Fruit fly (Drosophila melanogaster): Measurements from ENCODE around the gene eIF3h.

DNA sequence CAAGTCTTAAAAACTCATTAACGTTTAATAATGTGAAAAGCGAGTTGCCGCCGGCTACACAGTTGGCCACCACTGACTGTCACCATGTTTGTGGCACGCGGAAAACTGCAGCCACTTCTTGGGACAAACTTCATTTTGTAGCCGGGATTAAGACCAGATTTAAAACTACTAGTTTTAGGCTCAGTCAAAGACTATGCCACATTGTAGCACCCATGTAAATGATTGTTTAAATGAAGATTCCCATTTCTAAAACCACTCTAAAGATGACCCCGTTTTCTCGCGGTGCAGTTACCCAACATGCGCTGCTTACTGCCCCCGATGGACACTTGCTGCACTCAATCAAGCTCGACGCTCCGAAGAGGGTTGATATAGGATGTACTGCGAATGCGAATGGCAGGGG lies 37.5 kb upstream of the eIF3h start:
- TF ChIP-seq usp (GFP tag; optimal IDR thresholded peaks at IDR 0.05) (no peak), EcR (GFP tag; optimal IDR thresholded peaks at IDR 0.05) (no peak), psq (optimal IDR thresholded peaks at IDR 0.05) (no peak), CG8478 (optimal IDR thresholded peaks at IDR 0.05) (no peak), Dll (optimal IDR thresholded peaks at IDR 0.05) (no peak)
